Fruit fly (Drosophila melanogaster): ENCODE results near the gene CG8773.

DNA sequence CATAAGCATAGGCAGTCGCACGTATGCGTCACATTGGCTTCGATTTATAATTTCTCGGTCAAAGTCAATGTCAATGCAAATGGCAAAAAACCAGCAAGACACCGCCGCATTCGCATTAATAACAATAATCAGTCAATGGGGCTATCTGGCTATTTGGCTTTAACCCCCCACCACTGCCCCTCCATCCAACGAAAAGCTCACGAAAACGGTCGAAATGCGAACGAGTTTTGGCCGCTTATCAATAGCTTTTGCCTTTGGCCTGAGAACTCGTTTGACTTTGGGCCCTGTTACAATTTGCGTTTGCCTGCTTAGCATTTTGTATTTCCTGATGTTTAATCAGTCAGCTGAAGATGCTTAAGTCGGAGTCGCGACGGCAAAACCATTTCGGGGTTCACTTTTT is 21.1 kb upstream of the CG8773 start:
- TF ChIP-seq fru (optimal IDR thresholded peaks at IDR 0.05) = no peak
- no peak for TF ChIP-seq CG6854 (GFP tag; optimal IDR thresholded peaks at IDR 0.05)

Measured in whole organism, embryonic.